Worm (Caenorhabditis elegans): Measurements from ENCODE around the gene nhr-197.

Gene nhr-197

DNA sequence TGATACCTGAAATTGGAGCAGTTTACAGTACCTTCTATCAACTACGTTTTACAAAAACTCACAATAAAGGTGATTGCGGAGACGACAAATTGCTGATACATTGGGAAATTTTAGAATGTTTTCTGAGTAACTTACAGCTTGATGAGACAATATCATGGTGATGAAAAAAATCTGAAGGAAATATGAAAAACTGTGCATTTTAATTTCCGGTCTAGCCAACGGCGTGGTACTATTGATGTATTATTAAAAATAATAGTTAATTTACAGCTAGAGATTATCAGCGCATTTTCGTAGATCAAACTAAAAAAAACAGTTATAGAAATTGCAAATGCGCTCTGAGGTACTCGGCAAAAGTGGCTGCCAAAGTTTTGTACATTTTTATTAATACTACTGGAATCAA, 10.3 kb downstream of the nhr-197 start, which contains the start of gene srx-29:
Gene srx-29 (minus strand): TSS at position 101 of the 400 bp plus-strand sequence.
- TF ChIP-seq ceh-31 (tag; optimal IDR thresholded peaks at IDR 0.05) (no peak), ref-2 (tag; optimal IDR thresholded peaks at IDR 0.05) (no peak)

DNA sequence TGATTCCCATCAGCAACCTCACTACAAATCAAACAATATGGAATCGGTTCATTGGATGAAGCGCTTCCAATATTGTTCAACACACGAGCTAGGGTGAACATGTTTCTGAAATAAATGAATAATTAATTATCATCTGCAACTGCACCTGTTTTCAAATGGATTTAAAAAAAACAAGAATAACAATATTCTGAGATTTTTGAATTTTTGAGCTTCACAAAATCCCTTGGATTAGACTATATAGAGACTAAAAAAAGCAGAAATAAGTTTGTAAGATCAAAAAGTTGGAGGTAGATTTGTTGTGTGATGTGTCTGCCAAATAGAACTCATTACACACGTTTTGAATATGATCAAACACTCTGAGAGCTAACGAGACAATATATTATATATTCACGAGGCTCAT, 12.0 kb downstream of the nhr-197 start, which contains the start of gene nhr-199:
Gene nhr-199 (minus strand): TSS at position 101 of the 400 bp plus-strand sequence.
- TF ChIP-seq elt-2 (tag; optimal IDR thresholded peaks at IDR 0.05) = no peak
- no peak for TF ChIP-seq unc-3 (GFP tag; conservative IDR thresholded peaks at IDR 0.05)
- TF ChIP-seq unc-3 (tag; optimal IDR thresholded peaks at IDR 0.05) = no peak
- TF ChIP-seq ets-4 (tag; optimal IDR thresholded peaks at IDR 0.05) = no peak
- TF ChIP-seq odd-2 (tag; optimal IDR thresholded peaks at IDR 0.05) = no peak
- TF ChIP-seq fkh-10 (GFP tag; optimal IDR thresholded peaks at IDR 0.05) = no peak
- TF ChIP-seq fkh-6 (tag; optimal IDR thresholded peaks at IDR 0.05) = no peak
- no peak for TF ChIP-seq fax-1 (tag; optimal IDR thresholded peaks at IDR 0.05)
- no peak for TF ChIP-seq K02D7.2 (tag; optimal IDR thresholded peaks at IDR 0.05)
- TF ChIP-seq pha-2 (tag; optimal IDR thresholded peaks at IDR 0.05) = no peak
- TF ChIP-seq pha-4 (tag; optimal IDR thresholded peaks at IDR 0.05) = no peak
- no peak for TF ChIP-seq ama-1 (optimal IDR thresholded peaks at IDR 0.05)
- no peak for TF ChIP-seq C38D4.7 (GFP tag; optimal IDR thresholded peaks at IDR 0.05)
- no peak for TF ChIP-seq tbx-2 (tag; optimal IDR thresholded peaks at IDR 0.05)

DNA sequence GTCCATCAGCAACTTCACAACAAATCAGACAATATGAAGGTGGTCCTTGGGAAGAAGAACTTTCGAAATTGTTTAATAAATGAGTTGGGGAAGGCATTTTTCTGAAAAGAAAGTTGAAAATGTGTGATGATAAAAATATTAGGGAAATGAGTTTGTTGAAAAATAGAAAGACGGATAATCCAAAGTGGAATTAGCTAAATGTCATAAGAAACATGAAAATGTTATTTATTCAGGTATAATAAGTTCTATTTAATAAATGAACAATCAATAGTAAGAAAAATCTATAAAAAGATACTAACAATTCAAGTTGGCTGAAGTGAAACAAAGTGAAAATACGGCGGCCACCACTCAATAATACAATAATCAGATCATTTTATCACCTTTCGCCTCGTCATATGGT, 14.5 kb downstream of the nhr-197 start, which contains the start of gene nhr-53:
Gene nhr-53 (minus strand): TSS at position 101 of the 400 bp plus-strand sequence.
- TF ChIP-seq pag-3 (tag; optimal IDR thresholded peaks at IDR 0.05; ENCODE audit: borderline replicate concordance) (no peak), npax-4 (tag; optimal IDR thresholded peaks at IDR 0.05) (no peak), pha-2 (tag; optimal IDR thresholded peaks at IDR 0.05) (no peak), elt-2 (tag; optimal IDR thresholded peaks at IDR 0.05) (no peak), ztf-16 (tag; optimal IDR thresholded peaks at IDR 0.05) (no peak), ceh-2 (tag; optimal IDR thresholded peaks at IDR 0.05) (no peak), hlh-15 (tag; optimal IDR thresholded peaks at IDR 0.05) (no peak), sox-2 (GFP tag; IDR thresholded peaks at IDR 0.05) (no peak), C38D4.7 (GFP tag; optimal IDR thresholded peaks at IDR 0.05) (no peak)

DNA sequence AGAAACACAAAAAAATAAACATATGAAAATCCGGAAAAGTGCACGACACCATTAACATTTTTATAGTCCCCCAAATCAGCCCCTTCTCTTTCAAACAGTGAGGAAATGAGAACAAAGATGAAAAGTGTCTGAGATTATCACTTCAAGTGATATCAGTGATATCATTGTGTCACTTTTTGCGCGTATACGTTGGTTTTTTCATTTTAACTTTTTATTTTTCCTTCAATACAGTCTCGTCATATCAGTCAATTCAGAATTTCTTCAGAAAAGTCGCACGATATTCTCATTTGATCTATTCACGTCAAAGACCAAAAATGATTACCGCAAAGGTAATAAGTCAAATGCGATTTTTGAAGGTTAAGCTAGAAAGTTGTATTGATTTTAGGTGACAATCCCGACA, 17.0 kb downstream of the nhr-197 start, which contains the start of gene twk-34:
Gene twk-34 (plus strand): TSS at position 216 of the 400 bp plus-strand sequence.
- no peak for TF ChIP-seq hlh-13 (GFP tag; optimal IDR thresholded peaks at IDR 0.05)
- TF ChIP-seq fkh-10 (GFP tag; optimal IDR thresholded peaks at IDR 0.05) = no peak
- TF ChIP-seq nhr-11 (tag; optimal IDR thresholded peaks at IDR 0.05) = no peak
- TF ChIP-seq ref-2 (tag; optimal IDR thresholded peaks at IDR 0.05) = no peak
- no peak for TF ChIP-seq ceh-19 (GFP tag; optimal IDR thresholded peaks at IDR 0.05)
- TF ChIP-seq unc-42 (tag; optimal IDR thresholded peaks at IDR 0.05) = no peak
- TF ChIP-seq unc-86 (tag; optimal IDR thresholded peaks at IDR 0.05) = no peak

DNA sequence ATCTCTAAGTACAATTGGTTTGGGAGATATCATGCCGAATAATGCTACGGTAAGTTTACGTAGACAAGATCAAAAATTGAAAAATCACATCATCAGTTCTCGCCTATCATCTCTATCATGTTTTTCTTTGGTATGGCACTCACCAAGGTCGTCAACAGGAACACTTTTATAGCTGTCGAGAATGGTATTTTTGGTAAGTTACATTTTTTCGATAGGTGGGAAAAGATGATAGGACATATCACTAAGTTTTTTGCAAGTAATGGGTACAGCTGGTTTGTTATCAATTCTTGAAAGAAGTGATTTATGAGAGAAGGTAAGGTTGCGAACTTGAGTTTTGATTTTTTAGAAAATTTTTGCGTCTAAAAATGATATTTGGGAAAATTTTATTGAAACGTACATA, 20.2 kb downstream of the nhr-197 start:
- no peak for TF ChIP-seq ceh-14 (tag; optimal IDR thresholded peaks at IDR 0.05)
- TF ChIP-seq unc-55 (GFP tag; optimal IDR thresholded peaks at IDR 0.05) = no peak
- TF ChIP-seq gmeb-2 (tag; optimal IDR thresholded peaks at IDR 0.05) = no peak

DNA sequence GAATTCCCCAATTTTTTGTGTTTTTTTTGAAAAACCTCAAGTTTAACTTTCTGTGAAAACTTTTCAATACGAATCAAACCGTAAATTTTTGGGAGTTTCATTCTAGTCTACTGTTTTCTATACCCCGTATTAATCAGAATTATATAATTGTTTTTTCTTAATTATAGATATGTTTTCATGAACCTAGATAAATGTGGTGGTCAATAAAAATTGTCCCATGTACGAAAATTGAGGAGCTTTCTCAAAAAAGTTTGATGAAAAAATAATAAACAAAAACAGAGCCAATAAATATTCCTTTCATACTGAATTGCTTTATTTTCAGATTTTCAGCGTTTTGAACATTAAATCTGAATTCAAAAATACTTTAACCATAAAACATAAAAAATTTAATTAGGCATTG, 22.6 kb downstream of the nhr-197 start, which contains the start of gene Y6E2A.1:
Gene Y6E2A.1 (minus strand): TSS at position 101 of the 400 bp plus-strand sequence.
- TF ChIP-seq odd-2 (tag; optimal IDR thresholded peaks at IDR 0.05) (no peak), gmeb-2 (tag; optimal IDR thresholded peaks at IDR 0.05) (no peak), ceh-34 (tag; optimal IDR thresholded peaks at IDR 0.05) (no peak)

DNA sequence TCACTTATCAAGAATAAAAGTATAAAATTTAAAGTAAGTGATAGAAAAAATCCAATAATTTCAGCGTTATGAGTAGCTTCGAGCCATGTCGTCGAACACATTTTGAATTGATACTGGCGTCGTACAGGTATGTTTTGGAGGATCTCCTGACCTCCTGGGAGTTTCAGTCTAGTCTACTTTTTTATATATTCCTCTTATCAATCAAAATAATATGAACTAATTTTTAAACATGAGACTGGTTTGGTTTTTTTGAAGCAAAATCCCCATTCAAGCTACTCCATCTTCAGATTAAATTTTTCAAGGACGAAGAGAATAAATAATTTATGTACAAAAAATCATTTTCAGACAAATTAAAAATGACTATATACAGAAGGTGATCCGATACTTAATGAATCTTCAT, 24.1 kb downstream of the nhr-197 start, which contains the start of gene str-101:
Gene str-101 (minus strand): TSS at position 101 of the 400 bp plus-strand sequence.
- TF ChIP-seq ceh-45 (GFP tag; IDR thresholded peaks at IDR 0.05) = no peak
- no peak for TF ChIP-seq tbx-7 (tag; optimal IDR thresholded peaks at IDR 0.05)
- no peak for TF ChIP-seq zip-5 (tag; optimal IDR thresholded peaks at IDR 0.05)
- TF ChIP-seq hlh-6 (tag; optimal IDR thresholded peaks at IDR 0.05) = no peak
- TF ChIP-seq sox-2 (GFP tag; IDR thresholded peaks at IDR 0.05) = no peak
- TF ChIP-seq nfya-1 (tag; optimal IDR thresholded peaks at IDR 0.05) = no peak
- no peak for TF ChIP-seq dmd-4 (tag; optimal IDR thresholded peaks at IDR 0.05; ENCODE audit: borderline replicate concordance)
- TF ChIP-seq ztf-16 (tag; optimal IDR thresholded peaks at IDR 0.05) = no peak
- no peak for TF ChIP-seq pax-1 (tag; optimal IDR thresholded peaks at IDR 0.05)
- TF ChIP-seq tbx-2 (tag; optimal IDR thresholded peaks at IDR 0.05) = no peak
- no peak for TF ChIP-seq hlh-15 (tag; optimal IDR thresholded peaks at IDR 0.05)
- TF ChIP-seq unc-55 (GFP tag; optimal IDR thresholded peaks at IDR 0.05) = no peak
- TF ChIP-seq K09A11.1 (tag; optimal IDR thresholded peaks at IDR 0.05; ENCODE audit: insufficient read depth) = no peak
- no peak for TF ChIP-seq dve-1 (tag; optimal IDR thresholded peaks at IDR 0.05)
- TF ChIP-seq ttx-3 (tag; optimal IDR thresholded peaks at IDR 0.05) = no peak
